Fruit fly (Drosophila melanogaster) whole organism, embryonic: ENCODE data around the gene Msh6.

Experiments
- Atf3 ChIP-seq: fragments of 200-800 bp; sonication (Bioruptor generic); optimal IDR thresholded peaks from 3 replicates; lab custom pipeline; 2016; ENCODE audit warnings: missing biosample characterization, missing genetic modification characterization
- Atf6 ChIP-seq: fragments of 200-800 bp; sonication (Bioruptor generic); IDR thresholded peaks from 2 replicates; pipeline ENCODE4 v1.3.6; 2022; ENCODE audit warnings: missing biosample characterization, missing genetic modification characterization
- C15 ChIP-seq: fragments of 200-800 bp; sonication (Bioruptor generic); IDR thresholded peaks from 3 replicates; pipeline ENCODE4 v1.3.6; 2022; ENCODE audit warnings: missing biosample characterization, missing genetic modification characterization
- CG10267 ChIP-seq: fragments of 200-800 bp; sonication (Bioruptor generic); optimal IDR thresholded peaks from 2 replicates; lab custom pipeline; 2018; ENCODE audit warnings: missing biosample characterization, mild to moderate bottlenecking, missing genetic modification characterization, moderate library complexity
- CG10274 ChIP-seq: fragments of 200-800 bp; sonication (Bioruptor generic); optimal IDR thresholded peaks from 3 replicates; lab custom pipeline; 2017; ENCODE audit warnings: missing biosample characterization, mild to moderate bottlenecking, missing genetic modification characterization
- CG10366 ChIP-seq: fragments of 200-800 bp; sonication (Bioruptor generic); IDR thresholded peaks from 2 replicates; pipeline ENCODE4 v1.3.6; 2022; ENCODE audit warnings: missing biosample characterization, missing genetic modification characterization
- CG11247 ChIP-seq: fragments of 200-800 bp; sonication (Bioruptor generic); IDR thresholded peaks from 2 replicates; pipeline ENCODE4 v1.3.6; 2022; ENCODE audit warnings: missing biosample characterization, missing genetic modification characterization
- CG11504 ChIP-seq: fragments of 200-800 bp; sonication (Bioruptor generic); optimal IDR thresholded peaks from 3 replicates; lab custom pipeline; 2019; ENCODE audit warnings: missing biosample characterization, mild to moderate bottlenecking, missing genetic modification characterization, moderate library complexity
- CG11560 ChIP-seq: fragments of 200-800 bp; sonication (Bioruptor generic); IDR thresholded peaks from 3 replicates; pipeline ENCODE4 v1.3.6; 2022; ENCODE audit warnings: missing biosample characterization, missing genetic modification characterization
- CG11723 ChIP-seq: fragments of 200-800 bp; sonication (Bioruptor generic); optimal IDR thresholded peaks from 2 replicates; lab custom pipeline; 2017; ENCODE audit warnings: missing biosample characterization, mild to moderate bottlenecking, missing genetic modification characterization
- CG14965 ChIP-seq: fragments of 200-800 bp; sonication (Bioruptor generic); optimal IDR thresholded peaks from 2 replicates; lab custom pipeline; 2016; ENCODE audit warnings: missing biosample characterization, missing genetic modification characterization, borderline replicate concordance
- CG15269 ChIP-seq: fragments of 200-800 bp; sonication (Bioruptor generic); optimal IDR thresholded peaks from 2 replicates; lab custom pipeline; 2018; ENCODE audit warnings: missing biosample characterization, mild to moderate bottlenecking, missing genetic modification characterization, moderate library complexity
- CG1603 ChIP-seq: fragments of 200-800 bp; sonication (Bioruptor generic); optimal IDR thresholded peaks from 2 replicates; lab custom pipeline; 2019; ENCODE audit warnings: missing biosample characterization, mild to moderate bottlenecking, missing genetic modification characterization, moderate library complexity
- CG17802 ChIP-seq: fragments of 200-800 bp; sonication (Bioruptor generic); optimal IDR thresholded peaks from 2 replicates; lab custom pipeline; 2018; ENCODE audit warnings: missing biosample characterization, mild to moderate bottlenecking, missing genetic modification characterization, moderate library complexity
- CG1792 ChIP-seq: fragments of 200-800 bp; sonication (Bioruptor generic); optimal IDR thresholded peaks from 2 replicates; lab custom pipeline; 2016; ENCODE audit warnings: missing biosample characterization, missing genetic modification characterization
- CG1832 ChIP-seq: fragments of 200-800 bp; sonication (Bioruptor generic); optimal IDR thresholded peaks from 2 replicates; lab custom pipeline; 2017; ENCODE audit warnings: missing biosample characterization, mild to moderate bottlenecking, missing genetic modification characterization, inconsistent platforms
- CG32767 ChIP-seq: fragments of 200-800 bp; sonication (Bioruptor generic); IDR thresholded peaks from 2 replicates; pipeline ENCODE4 v1.3.6; 2022; ENCODE audit warnings: missing biosample characterization, missing genetic modification characterization
- CG3281 ChIP-seq: fragments of 200-800 bp; sonication (Bioruptor generic); optimal IDR thresholded peaks from 3 replicates; lab custom pipeline; 2017; ENCODE audit warnings: missing biosample characterization, mild to moderate bottlenecking, missing genetic modification characterization
- CG6654 ChIP-seq: fragments of 200-800 bp; sonication (Bioruptor generic); optimal IDR thresholded peaks from 2 replicates; lab custom pipeline; 2017; ENCODE audit warnings: missing biosample characterization, mild to moderate bottlenecking, missing genetic modification characterization
- CG6689 ChIP-seq: fragments of 200-800 bp; sonication (Bioruptor generic); IDR thresholded peaks from 2 replicates; pipeline ENCODE4 v1.3.6; 2022; ENCODE audit warnings: missing biosample characterization, missing genetic modification characterization
- CG7357 ChIP-seq: fragments of 200-800 bp; sonication (Bioruptor generic); IDR thresholded peaks from 3 replicates; pipeline ENCODE4 v1.3.6; 2022; ENCODE audit warnings: missing biosample characterization, missing genetic modification characterization
- CG8924 ChIP-seq: fragments of 200-800 bp; optimal IDR thresholded peaks from 3 replicates; lab custom pipeline; 2019; ENCODE audit warnings: missing biosample characterization, mild to moderate bottlenecking, missing genetic modification characterization, moderate library complexity
- CG9215 ChIP-seq: fragments of 200-800 bp; sonication (Bioruptor generic); IDR thresholded peaks from 2 replicates; pipeline ENCODE4 v1.3.6; 2022; ENCODE audit warnings: missing biosample characterization, missing genetic modification characterization
- CHES-1-like ChIP-seq: fragments of 200-800 bp; sonication (Bioruptor generic); optimal IDR thresholded peaks from 2 replicates; lab custom pipeline; 2016; ENCODE audit warnings: missing biosample characterization, missing genetic modification characterization
- Hr51 ChIP-seq, 2 experiments: fragments of 200-800 bp; sonication (Bioruptor generic); optimal IDR thresholded peaks; 2 replicates in 1 of 2; 3 replicates in 1 of 2; lab custom pipeline; 2016 to 2018; ENCODE audit warnings: missing biosample characterization in 2 of 2, missing genetic modification characterization in 2 of 2, mild to moderate bottlenecking in 1 of 2, moderate library complexity in 1 of 2
- Lim3 ChIP-seq: fragments of 200-800 bp; sonication (Bioruptor generic); IDR thresholded peaks from 2 replicates; pipeline ENCODE4 v1.3.6; 2022; ENCODE audit warnings: missing biosample characterization, missing genetic modification characterization
- Nf-YC ChIP-seq: fragments of 200-800 bp; optimal IDR thresholded peaks from 3 replicates; lab custom pipeline; 2019; ENCODE audit warnings: missing biosample characterization, mild to moderate bottlenecking, missing genetic modification characterization, moderate library complexity
- Sox100B ChIP-seq: fragments of 200-800 bp; sonication (Bioruptor generic); optimal IDR thresholded peaks from 3 replicates; lab custom pipeline; 2018; ENCODE audit warnings: missing biosample characterization, mild to moderate bottlenecking, missing genetic modification characterization
- Spps ChIP-seq: fragments of 200-800 bp; sonication (Bioruptor generic); optimal IDR thresholded peaks from 2 replicates; lab custom pipeline; 2018; ENCODE audit warnings: missing biosample characterization, mild to moderate bottlenecking, missing genetic modification characterization
- amos ChIP-seq: fragments of 200-800 bp; sonication (Bioruptor generic); IDR thresholded peaks from 2 replicates; pipeline ENCODE4 v1.3.6; 2022; ENCODE audit warnings: missing biosample characterization, missing genetic modification characterization; ENCODE audit not compliant: partially characterized antibody
- bbx ChIP-seq: fragments of 200-800 bp; sonication (Bioruptor generic); IDR thresholded peaks from 2 replicates; pipeline ENCODE4 v1.3.6; 2022; ENCODE audit warnings: missing biosample characterization, missing genetic modification characterization; ENCODE audit not compliant: partially characterized antibody
- ci ChIP-seq: fragments of 200-800 bp; sonication (Bioruptor generic); IDR thresholded peaks from 3 replicates; pipeline ENCODE4 v1.3.6; 2022; ENCODE audit warnings: missing biosample characterization, missing genetic modification characterization
- dan ChIP-seq: fragments of 200-800 bp; sonication (Bioruptor generic); IDR thresholded peaks from 2 replicates; pipeline ENCODE4 v1.3.6; 2022; ENCODE audit warnings: missing biosample characterization, missing genetic modification characterization
- dm ChIP-seq: fragments of 200-800 bp; sonication (Bioruptor generic); optimal IDR thresholded peaks from 3 replicates; lab custom pipeline; 2016; ENCODE audit warnings: missing biosample characterization, missing genetic modification characterization
- dmrt11E ChIP-seq: fragments of 200-800 bp; sonication (Bioruptor generic); optimal IDR thresholded peaks from 3 replicates; lab custom pipeline; 2018; ENCODE audit warnings: missing biosample characterization, mild to moderate bottlenecking, missing genetic modification characterization, moderate library complexity
- fd64A ChIP-seq: fragments of 200-800 bp; sonication (Bioruptor generic); optimal IDR thresholded peaks from 3 replicates; lab custom pipeline; 2018; ENCODE audit warnings: missing biosample characterization, mild to moderate bottlenecking, missing genetic modification characterization
- grau ChIP-seq: fragments of 200-800 bp; optimal IDR thresholded peaks from 3 replicates; lab custom pipeline; 2019; ENCODE audit warnings: missing biosample characterization, mild to moderate bottlenecking, missing genetic modification characterization, moderate library complexity
- ham ChIP-seq: fragments of 200-800 bp; sonication (Bioruptor generic); IDR thresholded peaks from 2 replicates; pipeline ENCODE4 v1.3.6; 2022; ENCODE audit warnings: missing biosample characterization, missing genetic modification characterization
- mirr ChIP-seq: fragments of 200-800 bp; sonication (Bioruptor generic); optimal IDR thresholded peaks from 3 replicates; lab custom pipeline; 2018; ENCODE audit warnings: missing biosample characterization, mild to moderate bottlenecking, missing genetic modification characterization
- nmo ChIP-seq: fragments of 200-800 bp; sonication (Bioruptor generic); optimal IDR thresholded peaks from 2 replicates; lab custom pipeline; 2018; ENCODE audit warnings: missing biosample characterization, mild to moderate bottlenecking, missing genetic modification characterization, moderate library complexity
- pros ChIP-seq: fragments of 200-800 bp; sonication (Bioruptor generic); optimal IDR thresholded peaks from 3 replicates; lab custom pipeline; 2019; ENCODE audit warnings: missing biosample characterization, mild to moderate bottlenecking, missing genetic modification characterization, moderate library complexity
- ranshi ChIP-seq: fragments of 200-800 bp; sonication (Bioruptor generic); IDR thresholded peaks from 2 replicates; pipeline ENCODE4 v1.3.6; 2022; ENCODE audit warnings: missing biosample characterization, missing genetic modification characterization
- sisA ChIP-seq: fragments of 200-800 bp; sonication (Bioruptor generic); IDR thresholded peaks from 2 replicates; pipeline ENCODE4 v1.3.6; 2022; ENCODE audit warnings: missing biosample characterization, missing genetic modification characterization
- sqz ChIP-seq: fragments of 200-800 bp; sonication (Bioruptor generic); optimal IDR thresholded peaks from 3 replicates; lab custom pipeline; 2018; ENCODE audit warnings: missing biosample characterization, mild to moderate bottlenecking, missing genetic modification characterization
- stc ChIP-seq: fragments of 200-800 bp; sonication (Bioruptor generic); IDR thresholded peaks from 2 replicates; pipeline ENCODE4 v1.3.6; 2022; ENCODE audit warnings: missing biosample characterization, missing genetic modification characterization
- tap ChIP-seq: fragments of 200-800 bp; optimal IDR thresholded peaks from 3 replicates; lab custom pipeline; 2019; ENCODE audit warnings: missing biosample characterization, mild to moderate bottlenecking, missing genetic modification characterization, moderate library complexity
- tin ChIP-seq: fragments of 200-800 bp; sonication (Bioruptor generic); optimal IDR thresholded peaks from 3 replicates; lab custom pipeline; 2016; ENCODE audit warnings: missing biosample characterization, missing genetic modification characterization
- z ChIP-seq: fragments of 200-800 bp; sonication (Bioruptor generic); IDR thresholded peaks from 3 replicates; pipeline ENCODE4 v1.3.6; 2022; ENCODE audit warnings: missing biosample characterization, missing genetic modification characterization
- zf30C ChIP-seq: fragments of 200-800 bp; sonication (Bioruptor generic); optimal IDR thresholded peaks from 3 replicates; lab custom pipeline; 2018; ENCODE audit warnings: missing biosample characterization, mild to moderate bottlenecking, missing genetic modification characterization
- zfh2 ChIP-seq: fragments of 200-800 bp; sonication (Bioruptor generic); optimal IDR thresholded peaks from 2 replicates; lab custom pipeline; 2016; ENCODE audit warnings: missing biosample characterization, missing genetic modification characterization

Gene Msh6

DNA sequence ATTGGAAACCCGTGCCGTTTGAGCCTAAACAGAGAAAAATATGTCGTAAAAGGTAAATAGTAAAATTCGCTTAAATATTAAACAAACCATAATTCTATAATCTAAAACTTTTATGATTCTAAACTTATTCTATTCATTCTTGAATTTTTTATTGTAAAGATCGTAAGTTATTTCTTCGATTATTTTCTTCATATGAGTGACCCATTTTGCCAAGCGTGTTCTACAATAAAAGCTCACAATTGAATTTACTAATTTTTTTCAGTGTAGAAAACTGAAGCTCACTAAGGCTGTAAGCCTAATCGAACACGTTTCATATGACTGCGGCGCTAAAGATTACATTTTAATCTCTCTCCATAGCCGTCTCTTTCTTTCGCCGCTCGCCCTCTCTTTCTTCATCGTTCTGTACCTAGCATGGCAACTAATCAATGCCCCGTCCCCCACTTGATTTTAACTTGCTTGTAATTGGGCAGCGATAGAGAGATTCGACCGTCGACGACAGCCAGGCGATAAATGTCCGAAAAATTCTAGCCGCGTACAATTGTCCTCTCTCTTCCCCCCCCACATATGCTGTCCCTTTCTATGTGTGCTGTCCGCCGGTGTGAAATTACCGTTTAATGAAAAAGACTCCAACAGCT lies 13.5 kb upstream of the Msh6 start (continued):
- TF ChIP-seq C15 (GFP tag; lab: Robert Waterston, UW) (no peak), CG11560 (tag; lab: Robert Waterston, UW) (no peak), CG1603 (tag; lab: Kevin White, UChicago) (no peak), CG9215 (no peak), Hr51 (GFP tag; optimal IDR thresholded peaks at IDR 0.05; lab: Kevin White, UChicago) (peak in 1 of 2 experiments; percentile 22), CG3281 (peak; percentile 10), CG15269 (tag; lab: Kevin White, UChicago) (no peak), ranshi (GFP tag; lab: Robert Waterston, UW) (peak; percentile 4; the same call in 1 of the 2 replicates), Spps (tag; lab: Kevin White, UChicago) (peak; percentile 31), stc (GFP tag; lab: Robert Waterston, UW) (peak; percentile 5; the same call in 1 of the 2 replicates), grau (tag; lab: Kevin White, UChicago) (peak; percentile 29), Atf6 (GFP tag; lab: Robert Waterston, UW) (no peak), tin (GFP tag; lab: Kevin White, UChicago) (peak; percentile 1), CG17802 (tag; lab: Kevin White, UChicago) (no peak), CG1832 (GFP tag; lab: Kevin White, UChicago) (peak; percentile 47), dmrt11E (peak; percentile 29), CG6689 (GFP tag; lab: Robert Waterston, UW) (no peak), CG1792 (no peak), fd64A (no peak), CG10267 (tag; lab: Kevin White, UChicago) (peak; percentile 14), zf30C (GFP tag; lab: Kevin White, UChicago) (no peak), Nf-YC (tag; lab: Kevin White, UChicago) (peak; percentile 87), CG11247 (GFP tag; lab: Robert Waterston, UW) (no peak), sisA (no peak), CG6654 (GFP tag; lab: Kevin White, UChicago) (no peak), Lim3 (GFP tag; lab: Robert Waterston, UW) (no peak), CG7357 (no peak), ci (GFP tag; lab: Robert Waterston, UW) (no peak), tap (tag; lab: Kevin White, UChicago) (no peak), ham (no peak), CG32767 (GFP tag; lab: Robert Waterston, UW) (no peak), mirr (GFP tag; lab: Kevin White, UChicago) (no peak), Sox100B (peak; percentile 6), CG10366 (GFP tag; lab: Robert Waterston, UW) (no peak), CG14965 (no peak), dm (no peak), z (GFP tag; lab: Robert Waterston, UW) (no peak), CG11504 (tag; lab: Kevin White, UChicago) (peak; percentile 24), CG11723 (GFP tag; lab: Kevin White, UChicago) (no peak), nmo (no peak), bbx (GFP tag; lab: Robert Waterston, UW) (no peak), CHES-1-like (GFP tag; lab: Kevin White, UChicago) (no peak), zfh2 (no peak), pros (GFP tag; lab: Kevin White, UChicago) (no peak), Atf3 (no peak), amos (GFP tag; lab: Robert Waterston, UW) (no peak), CG10274 (no peak), sqz (GFP tag; lab: Kevin White, UChicago) (no peak), dan (GFP tag; lab: Robert Waterston, UW) (no peak), CG8924 (tag; lab: Kevin White, UChicago) (no peak)
